Worm (Caenorhabditis elegans) whole organism, late embryonic: Measurements from ENCODE around the gene C35D10.7.
A peak's percentile ranks its signal among the peaks of the same experiment; 100 is the strongest.

Experiments
- C38D4.7 ChIP-seq: fragments of 200-800 bp; sonication (Bioruptor generic); optimal IDR thresholded peaks from 2 replicates; lab custom pipeline; 2018; ENCODE audit warnings: mild to moderate bottlenecking, missing genetic modification characterization, moderate library complexity, missing compliant biosample characterization
- F13H6.1 ChIP-seq: sonication (generic microtip); optimal IDR thresholded peaks from 2 replicates; lab custom pipeline; 2016; ENCODE audit warnings: missing genetic modification characterization, missing compliant biosample characterization
- K09A11.1 ChIP-seq: sonication (generic microtip); optimal IDR thresholded peaks from 2 replicates; lab custom pipeline; 2017; ENCODE audit warnings: antibody characterized with exemption, mild to moderate bottlenecking, missing genetic modification characterization, missing compliant biosample characterization; ENCODE audit not compliant: insufficient read depth
- T23F11.4 ChIP-seq: fragments of 200-800 bp; sonication (Bioruptor generic); optimal IDR thresholded peaks from 2 replicates; lab custom pipeline; 2018; ENCODE audit warnings: mild to moderate bottlenecking, missing genetic modification characterization, missing compliant biosample characterization
- Y22D7AL.16 ChIP-seq: sonication (generic microtip); optimal IDR thresholded peaks from 2 replicates; lab custom pipeline; 2016; ENCODE audit warnings: missing genetic modification characterization, missing compliant biosample characterization
- ceh-18 ChIP-seq: sonication (generic microtip); optimal IDR thresholded peaks from 2 replicates; lab custom pipeline; 2016; ENCODE audit warnings: missing genetic modification characterization, missing compliant biosample characterization
- ceh-19 ChIP-seq: fragments of 200-800 bp; sonication (Bioruptor generic); optimal IDR thresholded peaks from 2 replicates; lab custom pipeline; 2018; ENCODE audit warnings: mild to moderate bottlenecking, missing genetic modification characterization, missing compliant biosample characterization
- ceh-24 ChIP-seq: sonication (generic microtip); optimal IDR thresholded peaks from 2 replicates; lab custom pipeline; 2016; ENCODE audit warnings: mild to moderate bottlenecking, missing genetic modification characterization, missing compliant biosample characterization
- ceh-30 ChIP-seq: fragments of 150-350 bp; optimal IDR thresholded peaks from 2 replicates; lab custom pipeline; 2014; ENCODE audit warnings: missing biosample characterization, missing genetic modification characterization
- ceh-31 ChIP-seq: sonication (generic microtip); optimal IDR thresholded peaks from 2 replicates; lab custom pipeline; 2016; ENCODE audit warnings: missing genetic modification characterization, missing compliant biosample characterization
- ceh-34 ChIP-seq: sonication (generic microtip); optimal IDR thresholded peaks from 2 replicates; lab custom pipeline; 2016; ENCODE audit warnings: mild to moderate bottlenecking, missing genetic modification characterization, missing compliant biosample characterization
- ceh-45 ChIP-seq: fragments of 200-800 bp; sonication (Bioruptor generic); IDR thresholded peaks from 2 replicates; pipeline ENCODE4 v1.3.6; 2022; ENCODE audit warnings: missing genetic modification reagents, missing genetic modification characterization, missing compliant biosample characterization
- dve-1 ChIP-seq: sonication (generic microtip); optimal IDR thresholded peaks from 2 replicates; lab custom pipeline; 2017; ENCODE audit warnings: antibody characterized with exemption, mild to moderate bottlenecking, missing genetic modification characterization, missing compliant biosample characterization
- eyg-1 ChIP-seq: sonication (generic microtip); optimal IDR thresholded peaks from 2 replicates; lab custom pipeline; 2016; ENCODE audit warnings: missing genotype, missing genetic modification characterization, missing compliant biosample characterization
- fkh-10 ChIP-seq: fragments of 150-350 bp; optimal IDR thresholded peaks from 2 replicates; lab custom pipeline; 2014; ENCODE audit warnings: missing biosample characterization, missing genetic modification reagents, missing genetic modification characterization
- hlh-13 ChIP-seq: fragments of 200-800 bp; sonication (Bioruptor generic); optimal IDR thresholded peaks from 2 replicates; lab custom pipeline; 2018; ENCODE audit warnings: mild to moderate bottlenecking, missing genetic modification characterization, missing compliant biosample characterization
- hlh-15 ChIP-seq: sonication (generic microtip); optimal IDR thresholded peaks from 2 replicates; lab custom pipeline; 2016; ENCODE audit warnings: missing genetic modification characterization, missing compliant biosample characterization
- hlh-30 ChIP-seq: sonication (generic microtip); optimal IDR thresholded peaks from 2 replicates; lab custom pipeline; 2017; ENCODE audit warnings: antibody characterized with exemption, missing genetic modification characterization, missing compliant biosample characterization; ENCODE audit not compliant: insufficient read depth
- lin-11 ChIP-seq: fragments of 200-800 bp; sonication (Bioruptor generic); optimal IDR thresholded peaks from 2 replicates; lab custom pipeline; 2018; ENCODE audit warnings: mild to moderate bottlenecking, missing genetic modification characterization, missing compliant biosample characterization
- madf-2 ChIP-seq: sonication (generic microtip); optimal IDR thresholded peaks from 2 replicates; lab custom pipeline; 2017; ENCODE audit warnings: missing genetic modification characterization, missing compliant biosample characterization
- mec-3 ChIP-seq: sonication (generic microtip); optimal IDR thresholded peaks from 2 replicates; lab custom pipeline; 2016; ENCODE audit warnings: borderline replicate concordance, missing genetic modification characterization, missing compliant biosample characterization
- nfya-1 ChIP-seq: sonication (generic microtip); optimal IDR thresholded peaks from 2 replicates; lab custom pipeline; 2017; ENCODE audit warnings: missing genetic modification characterization, mild to moderate bottlenecking, missing compliant biosample characterization, antibody characterized with exemption, moderate library complexity
- nhr-232 ChIP-seq: sonication (generic microtip); optimal IDR thresholded peaks from 2 replicates; lab custom pipeline; 2016; ENCODE audit warnings: missing genetic modification characterization, missing compliant biosample characterization
- npax-4 ChIP-seq: sonication (generic microtip); optimal IDR thresholded peaks from 2 replicates; lab custom pipeline; 2016; ENCODE audit warnings: missing genetic modification characterization, missing compliant biosample characterization
- odd-2 ChIP-seq: sonication (generic microtip); optimal IDR thresholded peaks from 2 replicates; lab custom pipeline; 2017; ENCODE audit warnings: antibody characterized with exemption, mild to moderate bottlenecking, missing genetic modification characterization, missing compliant biosample characterization
- pag-3 ChIP-seq: sonication (generic microtip); optimal IDR thresholded peaks from 2 replicates; lab custom pipeline; 2016; ENCODE audit warnings: missing compliant biosample characterization, missing genetic modification characterization, borderline replicate concordance
- pax-1 ChIP-seq: fragments of 150-350 bp; optimal IDR thresholded peaks from 2 replicates; lab custom pipeline; 2014; ENCODE audit warnings: missing biosample characterization, missing genetic modification characterization
- pha-4 ChIP-seq: fragments of 150-350 bp; optimal IDR thresholded peaks from 2 replicates; lab custom pipeline; 2018; ENCODE audit warnings: missing biosample characterization, missing genetic modification reagents, missing genetic modification characterization
- sdc-2 ChIP-seq: sonication (generic microtip); optimal IDR thresholded peaks from 2 replicates; lab custom pipeline; 2016; ENCODE audit warnings: missing genotype, missing genetic modification characterization, missing compliant biosample characterization
- sox-2 ChIP-seq: fragments of 200-800 bp; sonication (Bioruptor generic); IDR thresholded peaks from 2 replicates; pipeline ENCODE4 v1.3.6; 2022; ENCODE audit warnings: missing genetic modification reagents, missing genetic modification characterization, missing compliant biosample characterization
- tbx-2 ChIP-seq: sonication (generic microtip); optimal IDR thresholded peaks from 2 replicates; lab custom pipeline; 2016; ENCODE audit warnings: missing genetic modification characterization, missing compliant biosample characterization
- tbx-7 ChIP-seq: sonication (generic microtip); optimal IDR thresholded peaks from 2 replicates; lab custom pipeline; 2016; ENCODE audit warnings: missing genotype, missing genetic modification characterization, missing compliant biosample characterization
- unc-3 ChIP-seq, 2 experiments: fragments of 200-800 bp in 1 of 2; sonication (Bioruptor generic) in 1 of 2; sonication (generic microtip) in 1 of 2; conservative IDR thresholded peaks in 1 of 2; optimal IDR thresholded peaks in 1 of 2; 2 replicates each; pipeline versions ENCODE4 v1.3.6 to Lab custom; 2016 to 2022; ENCODE audit warnings: missing compliant biosample characterization in 2 of 2, missing genetic modification characterization in 2 of 2, missing genetic modification reagents in 1 of 2
- unc-86 ChIP-seq: sonication (generic microtip); optimal IDR thresholded peaks from 2 replicates; lab custom pipeline; 2016; ENCODE audit warnings: missing genetic modification characterization, missing compliant biosample characterization
- ztf-16 ChIP-seq: sonication (generic microtip); optimal IDR thresholded peaks from 2 replicates; lab custom pipeline; 2017; ENCODE audit warnings: missing genetic modification characterization, missing compliant biosample characterization

The C35D10.7 gene

ce11 chrIII:4856109-4856508 is at the start of gene C35D10.7:
C35D10.7 (plus strand) TSS chrIII:4856193.
- TF ChIP-seq pag-3 (tag; lab: Kevin White, UChicago) (no peak), T23F11.4 (GFP tag; lab: Kevin White, UChicago) (no peak), ceh-18 (no peak), C38D4.7 (GFP tag; lab: Kevin White, UChicago) (no peak), pha-4 (no peak), nhr-232 (tag; lab: Kevin White, UChicago) (no peak), Y22D7AL.16 (no peak), ceh-30 (no peak), sox-2 (no peak), tbx-2 (tag; lab: Kevin White, UChicago) (no peak), dve-1 (tag; lab: Kevin White, UChicago) (no peak), tbx-7 (no peak), K09A11.1 (tag; lab: Kevin White, UChicago) (no peak), ceh-31 (tag; lab: Kevin White, UChicago) (no peak), hlh-15 (tag; lab: Kevin White, UChicago) (no peak), npax-4 (tag; lab: Kevin White, UChicago) (no peak), ceh-45 (GFP tag; lab: Robert Waterston, UW) (no peak)
- TF ChIP-seq, all 69 proteins: peak for 0

DNA sequence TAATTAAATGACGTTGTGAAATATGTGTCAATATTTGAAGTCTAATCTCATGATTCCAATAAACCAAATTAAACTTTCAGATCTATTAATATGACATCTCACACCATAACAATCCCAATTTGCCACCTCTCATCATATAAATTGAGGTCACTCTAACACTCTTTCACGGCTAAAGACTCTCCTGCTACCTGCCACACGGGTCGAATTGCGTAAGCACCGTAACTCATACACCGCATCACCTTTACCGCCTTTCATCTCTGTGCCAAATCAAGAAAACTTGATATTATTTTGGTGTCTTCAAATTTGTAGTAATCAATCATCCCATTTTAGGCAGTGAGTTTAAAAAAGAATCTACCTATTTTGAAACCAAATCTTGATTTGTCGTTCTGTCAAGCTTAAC is 49.6 kb upstream of the C35D10.7 start:
- TF ChIP-seq fkh-10 (GFP tag; lab: Kevin White, UChicago) (no peak), odd-2 (tag; lab: Kevin White, UChicago) (no peak), pag-3 (tag; lab: Kevin White, UChicago) (no peak), ceh-34 (tag; lab: Kevin White, UChicago) (no peak), lin-11 (tag; lab: Kevin White, UChicago) (no peak), unc-86 (tag; lab: Kevin White, UChicago) (no peak), pax-1 (tag; lab: Kevin White, UChicago) (no peak), mec-3 (tag; lab: Kevin White, UChicago) (no peak), madf-2 (no peak)

DNA sequence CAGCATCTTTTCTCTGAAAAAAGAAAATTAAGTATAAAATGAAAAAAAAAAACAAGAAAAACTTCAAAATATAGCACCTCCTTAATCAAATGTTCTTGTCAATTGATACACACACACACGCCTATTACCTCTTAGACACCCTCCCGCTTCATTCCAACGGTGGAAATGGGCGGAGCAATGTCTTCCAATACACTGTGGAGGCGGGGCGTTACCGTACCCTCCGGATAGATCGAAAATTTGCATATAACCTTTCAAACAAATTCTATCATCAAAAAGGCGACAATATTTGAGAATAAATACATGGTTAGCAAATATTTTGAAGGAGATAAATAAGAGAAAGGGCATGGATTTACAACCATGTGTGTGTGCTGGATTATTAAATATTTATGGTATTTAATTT is 47.9 kb upstream of the C35D10.7 start:
- TF ChIP-seq mec-3 (tag; lab: Kevin White, UChicago) (no peak), nfya-1 (tag; lab: Kevin White, UChicago) (peak; percentile 85)

- TF ChIP-seq npax-4 (tag; lab: Kevin White, UChicago) = no peak
- TF ChIP-seq ceh-19 = no peak
- no peak for TF ChIP-seq pax-1 (tag; lab: Kevin White, UChicago)
- TF ChIP-seq eyg-1 (tag; lab: Kevin White, UChicago) = no peak
- no peak for TF ChIP-seq ztf-16 (tag; lab: Kevin White, UChicago)
- TF ChIP-seq nhr-232 (tag; lab: Kevin White, UChicago) = no peak
- TF ChIP-seq pha-4 = no peak
- no peak for TF ChIP-seq ceh-30
- TF ChIP-seq F13H6.1 (tag; lab: Kevin White, UChicago) = no peak
- no peak for TF ChIP-seq hlh-30 (tag; lab: Kevin White, UChicago)
- no peak for TF ChIP-seq hlh-13 (GFP tag; lab: Kevin White, UChicago)
- no peak for TF ChIP-seq ceh-24
- no peak for TF ChIP-seq sdc-2 (tag; lab: Kevin White, UChicago)
- TF ChIP-seq tbx-2 (tag; lab: Kevin White, UChicago) = no peak
- TF ChIP-seq unc-3 (GFP tag; conservative IDR thresholded peaks at IDR 0.05; lab: Robert Waterston, UW) = no peak
- no peak for TF ChIP-seq unc-3 (tag; optimal IDR thresholded peaks at IDR 0.05; lab: Kevin White, UChicago)
These were observed 46.4 kb upstream of the C35D10.7 start, which contains the start of gene pal-1 for ce11 chrIII:4809526-4810153. pal-1 (minus strand) TSS chrIII:4809576.
